Fruit fly (Drosophila melanogaster): ENCODE measurements around the gene CG34393.

DNA sequence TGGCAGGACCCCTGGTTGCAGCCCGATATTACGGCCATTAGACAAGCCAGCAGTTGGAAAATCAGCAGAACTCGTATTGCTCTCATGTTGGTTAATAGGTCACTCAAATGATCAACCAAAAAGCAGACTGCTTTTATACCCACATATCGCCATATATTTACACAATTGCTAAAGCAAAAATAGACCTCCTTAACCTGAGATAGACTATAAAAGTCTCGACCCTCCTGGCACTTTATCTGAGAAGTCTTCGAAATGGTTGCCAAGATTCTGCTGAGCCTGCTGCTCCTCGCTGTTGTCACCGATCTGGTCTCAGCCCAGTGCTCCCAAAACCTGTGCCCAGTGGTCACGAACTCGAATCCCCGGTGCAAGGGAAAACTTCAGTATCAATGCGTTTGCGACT, 26.6 kb downstream of the CG34393 start, which contains the start of the genes CG31698 and CG15404:
- TF ChIP-seq EcR (GFP tag; optimal IDR thresholded peaks at IDR 0.05) (no peak), Ets98B (GFP tag; IDR thresholded peaks at IDR 0.05) (no peak), CG14655 (GFP tag; optimal IDR thresholded peaks at IDR 0.05) (no peak), fd96Ca (GFP tag; IDR thresholded peaks at IDR 0.05) (no peak), rn (GFP tag; IDR thresholded peaks at IDR 0.05) (no peak), CG17806 (tag; optimal IDR thresholded peaks at IDR 0.05) (no peak), CG9948 (tag; optimal IDR thresholded peaks at IDR 0.05) (no peak), Pif1A (GFP tag; optimal IDR thresholded peaks at IDR 0.05) (no peak)

Data from whole organism, pupa.